Worm (Caenorhabditis elegans) whole organism, young adult: ENCODE measurements around the gene srbc-23.

Experiments
- B0261.1 ChIP-seq: sonication (generic microtip); optimal IDR thresholded peaks from 2 replicates; lab custom pipeline; 2016; ENCODE audit warnings: mild to moderate bottlenecking, missing genetic modification characterization, moderate library complexity, missing compliant biosample characterization
- C17E4.6 ChIP-seq: fragments of 200-800 bp; sonication (Bioruptor generic); IDR thresholded peaks from 2 replicates; pipeline ENCODE4 v1.3.6; 2022; ENCODE audit warnings: missing genetic modification reagents, missing genetic modification characterization, missing compliant biosample characterization
- F23B12.7 ChIP-seq: sonication (generic microtip); optimal IDR thresholded peaks from 2 replicates; lab custom pipeline; 2017; ENCODE audit warnings: missing genetic modification characterization, mild to moderate bottlenecking, missing compliant biosample characterization, antibody characterized with exemption, moderate library complexity; ENCODE audit not compliant: insufficient read depth
- F33H1.4 ChIP-seq: fragments of 200-800 bp; sonication (Bioruptor generic); IDR thresholded peaks from 2 replicates; pipeline ENCODE4 v1.3.6; 2022; ENCODE audit warnings: missing genetic modification reagents, missing genetic modification characterization, missing compliant biosample characterization
- F39B2.1 ChIP-seq: fragments of 200-800 bp; sonication (Bioruptor generic); IDR thresholded peaks from 2 replicates; pipeline ENCODE4 v1.3.6; 2022; ENCODE audit warnings: missing genetic modification reagents, missing genetic modification characterization, missing compliant biosample characterization
- F55B11.4 ChIP-seq: sonication (generic microtip); optimal IDR thresholded peaks from 2 replicates; lab custom pipeline; 2016; ENCODE audit warnings: missing compliant biosample characterization, missing genetic modification characterization, borderline replicate concordance; ENCODE audit not compliant: insufficient read depth
- T07F8.4 ChIP-seq: sonication (generic microtip); optimal IDR thresholded peaks from 2 replicates; lab custom pipeline; 2016; ENCODE audit warnings: mild to moderate bottlenecking, missing genetic modification characterization, moderate library complexity, missing compliant biosample characterization
- Y53G8AR.9 ChIP-seq: fragments of 200-800 bp; sonication (Bioruptor generic); conservative IDR thresholded peaks from 2 replicates; pipeline ENCODE4 v1.3.6; 2022; ENCODE audit warnings: missing genetic modification reagents, missing genetic modification characterization, missing compliant biosample characterization
- akir-1 ChIP-seq: fragments of 200-800 bp; sonication (Bioruptor generic); optimal IDR thresholded peaks from 2 replicates; lab custom pipeline; 2018; ENCODE audit warnings: mild to moderate bottlenecking, missing genetic modification characterization, moderate library complexity, missing compliant biosample characterization
- aptf-2 ChIP-seq: fragments of 200-800 bp; sonication (Bioruptor generic); conservative IDR thresholded peaks from 2 replicates; pipeline ENCODE4 v1.3.6; 2022; ENCODE audit warnings: missing genetic modification reagents, missing genetic modification characterization, missing compliant biosample characterization
- aptf-3 ChIP-seq: fragments of 200-800 bp; sonication (Bioruptor generic); IDR thresholded peaks from 2 replicates; pipeline ENCODE4 v1.3.6; 2022; ENCODE audit warnings: missing genetic modification characterization, missing compliant biosample characterization
- attf-6 ChIP-seq: fragments of 200-800 bp; sonication (Bioruptor generic); IDR thresholded peaks from 2 replicates; pipeline ENCODE4 v1.3.6; 2022; ENCODE audit warnings: missing genetic modification reagents, missing genetic modification characterization, missing compliant biosample characterization
- bed-1 ChIP-seq: fragments of 200-800 bp; sonication (Bioruptor generic); IDR thresholded peaks from 2 replicates; pipeline ENCODE4 v1.3.6; 2022; ENCODE audit warnings: missing genetic modification reagents, missing genetic modification characterization, missing compliant biosample characterization
- ceh-58 ChIP-seq: fragments of 200-800 bp; sonication (Bioruptor generic); IDR thresholded peaks from 2 replicates; pipeline ENCODE4 v1.3.6; 2022; ENCODE audit warnings: missing genetic modification characterization, missing compliant biosample characterization
- ceh-79 ChIP-seq: sonication (generic microtip); optimal IDR thresholded peaks from 2 replicates; lab custom pipeline; 2017; ENCODE audit warnings: mild to moderate bottlenecking, missing genetic modification characterization, missing compliant biosample characterization
- chd-7 ChIP-seq: sonication (generic microtip); optimal IDR thresholded peaks from 2 replicates; lab custom pipeline; 2016; ENCODE audit warnings: mild to moderate bottlenecking, missing genetic modification characterization, moderate library complexity, missing compliant biosample characterization
- dox-1 ChIP-seq: fragments of 200-800 bp; sonication (Bioruptor generic); IDR thresholded peaks from 2 replicates; pipeline ENCODE4 v1.3.6; 2022; ENCODE audit warnings: missing genetic modification reagents, missing genetic modification characterization, missing compliant biosample characterization
- dpl-1 ChIP-seq: fragments of 150-350 bp; optimal IDR thresholded peaks from 2 replicates; lab custom pipeline; 2014; ENCODE audit warnings: missing biosample characterization, missing genetic modification reagents, missing genetic modification characterization
- efl-1 ChIP-seq: fragments of 150-350 bp; optimal IDR thresholded peaks from 2 replicates; lab custom pipeline; 2014; ENCODE audit warnings: missing biosample characterization, missing genetic modification reagents, missing genetic modification characterization
- egl-44 ChIP-seq: fragments of 200-800 bp; sonication (Bioruptor generic); IDR thresholded peaks from 2 replicates; pipeline ENCODE4 v1.3.6; 2022; ENCODE audit warnings: missing genetic modification reagents, missing genetic modification characterization, missing compliant biosample characterization
- hlh-12 ChIP-seq: sonication (generic microtip); optimal IDR thresholded peaks from 2 replicates; lab custom pipeline; 2016; ENCODE audit warnings: missing genetic modification characterization, missing compliant biosample characterization
- hmg-20 ChIP-seq: fragments of 200-800 bp; sonication (Bioruptor generic); IDR thresholded peaks from 2 replicates; pipeline ENCODE4 v1.3.6; 2022; ENCODE audit warnings: missing genetic modification reagents, missing genetic modification characterization, missing compliant biosample characterization
- hrde-1 ChIP-seq: sonication (generic microtip); optimal IDR thresholded peaks from 2 replicates; lab custom pipeline; 2016; ENCODE audit warnings: missing genetic modification characterization, mild to moderate bottlenecking, missing compliant biosample characterization, moderate library complexity, missing genotype, missing genetic modification reagents, borderline replicate concordance
- let-526 ChIP-seq: fragments of 200-800 bp; sonication (Bioruptor generic); IDR thresholded peaks from 2 replicates; pipeline ENCODE4 v1.3.6; 2022; ENCODE audit warnings: missing genetic modification reagents, missing genetic modification characterization, missing compliant biosample characterization
- lin-26 ChIP-seq: fragments of 200-800 bp; sonication (Bioruptor generic); IDR thresholded peaks from 2 replicates; pipeline ENCODE4 v1.3.6; 2022; ENCODE audit warnings: missing genetic modification reagents, missing genetic modification characterization, missing compliant biosample characterization
- lir-1 ChIP-seq: fragments of 200-800 bp; sonication (Bioruptor generic); conservative IDR thresholded peaks from 2 replicates; pipeline ENCODE4 v1.3.6; 2022; ENCODE audit warnings: missing genetic modification reagents, missing genetic modification characterization, missing compliant biosample characterization
- lsy-27 ChIP-seq: sonication (generic microtip); optimal IDR thresholded peaks from 2 replicates; lab custom pipeline; 2017; ENCODE audit warnings: missing genetic modification characterization, mild to moderate bottlenecking, missing compliant biosample characterization, antibody characterized with exemption, missing genotype, borderline replicate concordance; ENCODE audit not compliant: insufficient read depth
- madf-8 ChIP-seq: fragments of 200-800 bp; sonication (Bioruptor generic); conservative IDR thresholded peaks from 2 replicates; pipeline ENCODE4 v1.3.6; 2022; ENCODE audit warnings: missing genetic modification reagents, missing genetic modification characterization, missing compliant biosample characterization
- mxl-1 ChIP-seq: sonication (generic microtip); optimal IDR thresholded peaks from 2 replicates; lab custom pipeline; 2016; ENCODE audit warnings: missing genetic modification characterization, missing compliant biosample characterization
- nhr-80 ChIP-seq: sonication (generic microtip); optimal IDR thresholded peaks from 2 replicates; lab custom pipeline; 2016; ENCODE audit warnings: missing genetic modification characterization, missing compliant biosample characterization
- nhr-90 ChIP-seq: sonication (generic microtip); optimal IDR thresholded peaks from 2 replicates; lab custom pipeline; 2016; ENCODE audit warnings: missing genotype, mild to moderate bottlenecking, missing genetic modification characterization, missing compliant biosample characterization
- pbrm-1 ChIP-seq: fragments of 200-800 bp; sonication (Bioruptor generic); IDR thresholded peaks from 2 replicates; pipeline ENCODE4 v1.3.6; 2022; ENCODE audit warnings: missing genetic modification reagents, missing genetic modification characterization, missing compliant biosample characterization
- rec-8 ChIP-seq, 2 experiments: sonication (generic microtip); optimal IDR thresholded peaks; 2 replicates each; lab custom pipeline; 2016; ENCODE audit warnings: mild to moderate bottlenecking in 2 of 2, missing genetic modification characterization in 2 of 2, missing genetic modification reagents in 2 of 2, missing genotype in 2 of 2, missing biosample characterization in 1 of 2, missing compliant biosample characterization in 1 of 2, moderate library complexity in 1 of 2
- sdz-38 ChIP-seq: sonication (generic microtip); optimal IDR thresholded peaks from 2 replicates; lab custom pipeline; 2016; ENCODE audit warnings: missing genotype, missing genetic modification characterization, missing compliant biosample characterization
- snpc-1.3 ChIP-seq: sonication (generic microtip); optimal IDR thresholded peaks from 2 replicates; lab custom pipeline; 2017; ENCODE audit warnings: missing genetic modification characterization, mild to moderate bottlenecking, missing compliant biosample characterization, antibody characterized with exemption, moderate library complexity, missing genotype, missing genetic modification reagents; ENCODE audit not compliant: insufficient read depth
- snpc-3.4 ChIP-seq: sonication (generic microtip); optimal IDR thresholded peaks from 2 replicates; lab custom pipeline; 2017; ENCODE audit warnings: missing genetic modification characterization, mild to moderate bottlenecking, missing compliant biosample characterization, antibody characterized with exemption, moderate library complexity, missing genotype, missing genetic modification reagents
- tbx-9 ChIP-seq: sonication (generic microtip); optimal IDR thresholded peaks from 2 replicates; lab custom pipeline; 2016; ENCODE audit warnings: borderline replicate concordance, missing genetic modification characterization, inconsistent platforms, missing compliant biosample characterization
- zim-3 ChIP-seq: sonication (generic microtip); optimal IDR thresholded peaks from 2 replicates; lab custom pipeline; 2017; ENCODE audit warnings: mild to moderate bottlenecking, missing genetic modification characterization, moderate library complexity, missing compliant biosample characterization
- ztf-18 ChIP-seq: sonication (generic microtip); optimal IDR thresholded peaks from 2 replicates; lab custom pipeline; 2016; ENCODE audit warnings: missing genotype, mild to moderate bottlenecking, missing genetic modification characterization, missing compliant biosample characterization
- ztf-3 ChIP-seq: fragments of 200-800 bp; sonication (Bioruptor generic); optimal IDR thresholded peaks from 2 replicates; lab custom pipeline; 2018; ENCODE audit warnings: mild to moderate bottlenecking, missing genetic modification characterization, missing compliant biosample characterization

srbc-23 gene

ce11 chrV:2159331-2159730, 6.0 kb downstream of the srbc-23 start, which contains the start of gene C45H4.14:
Gene C45H4.14, minus strand, starts transcription at chrV:2159431.
- no peak for TF ChIP-seq F23B12.7 (tag; lab: Kevin White, UChicago)
- no peak for TF ChIP-seq ztf-18 (tag; lab: Kevin White, UChicago)
- TF ChIP-seq F55B11.4 (tag; lab: Kevin White, UChicago): no peak
- TF ChIP-seq efl-1: peak; percentile 45
- no peak for TF ChIP-seq pbrm-1
- TF ChIP-seq aptf-3 (GFP tag; lab: Robert Waterston, UW): no peak
- TF ChIP-seq lin-26 (GFP tag; lab: Robert Waterston, UW): no peak
- TF ChIP-seq ceh-58: no peak
- TF ChIP-seq F33H1.4: no peak
- TF ChIP-seq zim-3 (tag; lab: Kevin White, UChicago): no peak
- no peak for TF ChIP-seq aptf-2 (GFP tag; lab: Robert Waterston, UW)
- 0 out of 2 replicates have a peak, but pooled peaks have one; percentile 9 for TF ChIP-seq madf-8 (GFP tag; lab: Robert Waterston, UW)
- no peak for TF ChIP-seq dox-1 (GFP tag; lab: Robert Waterston, UW)

ce11 chrV:2163735-2164134, 10.4 kb downstream of the srbc-23 start, which contains the start of gene str-255:
Gene str-255, minus strand, starts transcription at chrV:2163835.
- TF ChIP-seq C17E4.6 (GFP tag; lab: Robert Waterston, UW) (no peak), hrde-1 (tag; lab: Kevin White, UChicago) (no peak), nhr-90 (tag; lab: Kevin White, UChicago) (no peak), sdz-38 (tag; lab: Kevin White, UChicago) (no peak), akir-1 (no peak), tbx-9 (tag; lab: Kevin White, UChicago) (no peak), nhr-80 (tag; lab: Kevin White, UChicago) (no peak), egl-44 (GFP tag; lab: Robert Waterston, UW) (no peak), Y53G8AR.9 (GFP tag; lab: Robert Waterston, UW) (no peak), F23B12.7 (tag; lab: Kevin White, UChicago) (no peak), pbrm-1 (no peak), chd-7 (tag; lab: Kevin White, UChicago) (no peak), ztf-3 (GFP tag; lab: Kevin White, UChicago) (no peak), ceh-79 (no peak)
- TF ChIP-seq, all 124 proteins: peak for 0

ce11 chrV:2166679-2167078, 13.3 kb downstream of the srbc-23 start, which contains the start of gene srbc-19:
Gene srbc-19, minus strand, starts transcription at chrV:2166779.
- TF ChIP-seq dpl-1 (GFP tag; lab: Kevin White, UChicago) (no peak), T07F8.4 (no peak), bed-1 (no peak), hmg-20 (GFP tag; lab: Robert Waterston, UW) (no peak), B0261.1 (tag; lab: Kevin White, UChicago) (no peak), rec-8 (tag; optimal IDR thresholded peaks at IDR 0.05; lab: Kevin White, UChicago) (no peak), snpc-1.3 (tag; lab: Kevin White, UChicago) (no peak), efl-1 (no peak), let-526 (GFP tag; lab: Robert Waterston, UW) (no peak), lir-1 (GFP tag; lab: Robert Waterston, UW) (no peak), attf-6 (GFP tag; lab: Robert Waterston, UW) (no peak), F39B2.1 (GFP tag; lab: Robert Waterston, UW) (no peak), mxl-1 (tag; lab: Kevin White, UChicago) (no peak), snpc-3.4 (tag; lab: Kevin White, UChicago) (no peak), lsy-27 (tag; lab: Kevin White, UChicago) (no peak), hlh-12 (tag; lab: Kevin White, UChicago) (no peak)
- TF ChIP-seq, all 124 proteins: peak for 0
